Worm (Caenorhabditis elegans) whole organism, L3 larva: ENCODE results near the gene npr-25.

Experiments
- ZK546.5 ChIP-seq: sonication (generic microtip); optimal IDR thresholded peaks from 2 replicates; lab custom pipeline; 2017; ENCODE audit warnings: missing biosample characterization, missing genetic modification characterization
- egl-27 ChIP-seq: sonication (generic microtip); optimal IDR thresholded peaks from 4 replicates; lab custom pipeline; 2017; ENCODE audit warnings: missing biosample characterization, missing genetic modification reagents, missing genetic modification characterization
- elt-1 ChIP-seq: fragments of 150-350 bp; optimal IDR thresholded peaks from 2 replicates; lab custom pipeline; 2014; ENCODE audit warnings: missing biosample characterization, missing genetic modification characterization
- elt-2 ChIP-seq: sonication (generic microtip); optimal IDR thresholded peaks from 2 replicates; lab custom pipeline; 2016; ENCODE audit warnings: missing genetic modification reagents, mild to moderate bottlenecking, missing genetic modification characterization, missing compliant biosample characterization
- eor-1 ChIP-seq, 2 experiments: fragments of 150-350 bp; optimal IDR thresholded peaks; 2 replicates each; lab custom pipeline; 2014 to 2018; ENCODE audit warnings: missing biosample characterization in 2 of 2, missing genetic modification characterization in 2 of 2
- jun-1 ChIP-seq: fragments of 150-350 bp; optimal IDR thresholded peaks from 2 replicates; lab custom pipeline; 2014; ENCODE audit warnings: missing biosample characterization, missing genetic modification reagents, missing genetic modification characterization
- mdl-1 ChIP-seq: fragments of 150-350 bp; optimal IDR thresholded peaks from 2 replicates; lab custom pipeline; 2014; ENCODE audit warnings: missing biosample characterization, missing genetic modification characterization
- pqm-1 ChIP-seq: fragments of 150-350 bp; optimal IDR thresholded peaks from 2 replicates; lab custom pipeline; 2017; ENCODE audit warnings: missing biosample characterization, missing genetic modification characterization, inconsistent platforms
- snpc-4 ChIP-seq: fragments of 150-350 bp; optimal IDR thresholded peaks from 2 replicates; lab custom pipeline; 2014; ENCODE audit warnings: missing biosample characterization, missing genetic modification characterization
- tbx-2 ChIP-seq: sonication (generic microtip); optimal IDR thresholded peaks from 2 replicates; lab custom pipeline; 2016; ENCODE audit warnings: mild to moderate bottlenecking, missing genetic modification characterization, missing compliant biosample characterization

DNA sequence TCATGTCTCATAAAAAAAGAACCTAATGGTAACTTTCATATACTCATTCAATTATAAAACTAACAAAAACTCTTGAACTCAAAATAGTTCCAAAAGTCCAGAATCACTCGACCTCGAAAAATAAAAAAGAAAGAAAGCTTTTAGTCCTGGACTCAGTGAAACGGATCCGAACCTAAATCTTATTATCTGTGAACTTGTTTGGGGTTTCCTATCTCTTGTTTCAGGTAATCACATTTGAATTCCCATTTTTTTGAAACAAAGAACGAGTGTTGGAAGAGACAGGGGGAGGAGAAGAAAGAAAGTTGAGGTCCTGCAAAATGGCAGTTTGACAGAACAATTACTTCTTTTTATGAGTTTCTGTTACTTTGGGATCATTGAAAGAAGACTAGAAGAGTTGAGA lies 1.5 kb upstream of the npr-25 start:
- TF ChIP-seq eor-1 (tag; optimal IDR thresholded peaks at IDR 0.05; lab: Kevin White, UChicago) (no peak), snpc-4 (tag; lab: Kevin White, UChicago) (no peak), jun-1 (tag; lab: Kevin White, UChicago) (no peak), mdl-1 (tag; lab: Kevin White, UChicago) (no peak), elt-1 (tag; lab: Kevin White, UChicago) (no peak), egl-27 (no peak), elt-2 (tag; lab: Kevin White, UChicago) (no peak), ZK546.5 (tag; lab: Kevin White, UChicago) (no peak), tbx-2 (tag; lab: Kevin White, UChicago) (no peak), pqm-1 (tag; lab: Kevin White, UChicago) (no peak)
